Fruit fly (Drosophila melanogaster): ENCODE measurements around the gene jet.

The jet gene

dm6 chr2L:4916738-4917137 is 32.8 kb downstream of the jet start:
- TF ChIP-seq CG17801 (GFP tag; optimal IDR thresholded peaks at IDR 0.05; ENCODE audit: partially characterized antibody) = no peak

DNA sequence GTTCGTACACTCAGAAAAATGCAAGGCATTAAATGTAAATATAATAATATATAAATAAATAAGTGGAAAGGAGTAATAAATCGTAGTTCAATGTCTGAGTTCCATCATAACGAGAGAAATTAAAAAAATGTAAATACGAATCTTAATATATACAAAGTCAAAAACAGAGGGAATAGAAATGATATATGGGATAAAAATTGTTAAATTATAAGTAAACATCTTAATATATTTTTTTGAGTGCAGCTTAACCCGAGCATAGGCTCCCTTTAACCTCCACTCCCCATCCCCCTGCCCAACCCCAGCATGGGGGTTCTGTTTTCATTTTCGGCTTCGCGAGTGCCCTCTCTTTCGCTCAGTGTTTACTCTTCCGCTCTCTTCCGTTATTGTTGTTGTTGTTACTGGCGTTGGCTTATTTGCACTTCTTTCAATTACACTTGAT is 33.9 kb downstream of the jet start:
- TF ChIP-seq CG17801 (GFP tag; optimal IDR thresholded peaks at IDR 0.05; ENCODE audit: partially characterized antibody) = peak; percentile 99

DNA sequence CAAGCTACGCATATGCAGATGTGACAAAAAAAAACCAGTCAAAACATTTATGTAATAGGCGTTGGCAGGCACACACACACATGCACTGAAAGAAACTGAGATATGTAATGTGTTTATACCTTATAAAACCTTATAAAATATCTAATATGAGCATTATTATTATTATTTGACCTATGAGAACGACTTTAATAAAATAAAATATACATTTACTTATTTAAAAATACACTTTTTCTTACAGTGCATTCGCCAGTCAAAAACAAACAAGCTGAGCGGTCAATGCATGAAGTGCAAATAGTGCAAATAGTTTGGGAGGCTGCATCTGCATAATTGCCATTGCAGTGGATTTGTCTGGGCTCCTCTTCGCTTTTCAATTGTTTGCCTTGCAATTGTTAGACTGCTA is 41.6 kb downstream of the jet start:
- TF ChIP-seq CG17801 (GFP tag; optimal IDR thresholded peaks at IDR 0.05; ENCODE audit: partially characterized antibody) = peak; percentile 79

dm6 chr2L:4906546-4907250 is 42.9 kb downstream of the jet start, which contains the start of gene snsl:
Gene snsl, minus strand, starts transcription at chr2L:4906762.
- peak; percentile 64 for TF ChIP-seq CG17801 (GFP tag; optimal IDR thresholded peaks at IDR 0.05; ENCODE audit: partially characterized antibody)

dm6 chr2L:4905365-4906280 is 44.0 kb downstream of the jet start:
- no peak for TF ChIP-seq CG17801 (GFP tag; optimal IDR thresholded peaks at IDR 0.05; ENCODE audit: partially characterized antibody)

DNA sequence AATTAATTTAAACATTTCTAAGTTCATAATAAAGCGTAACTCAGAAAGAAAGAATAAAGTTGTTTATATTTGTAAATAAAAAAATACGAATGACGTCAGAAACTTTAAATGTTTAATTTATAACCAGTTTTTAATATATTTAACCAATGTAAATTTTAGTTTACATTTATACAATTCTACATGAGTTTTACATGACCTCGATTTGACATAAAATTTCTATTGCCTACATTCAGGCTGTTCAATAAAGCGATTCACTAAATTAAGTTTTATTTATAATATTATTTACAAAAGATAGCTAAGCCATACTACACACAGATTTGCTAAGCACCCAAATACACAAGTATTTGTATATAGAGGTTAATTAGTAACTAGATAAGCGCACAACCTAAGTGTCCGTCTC is 45.7 kb downstream of the jet start:
- no peak for TF ChIP-seq CG17801 (GFP tag; optimal IDR thresholded peaks at IDR 0.05; ENCODE audit: partially characterized antibody)

DNA sequence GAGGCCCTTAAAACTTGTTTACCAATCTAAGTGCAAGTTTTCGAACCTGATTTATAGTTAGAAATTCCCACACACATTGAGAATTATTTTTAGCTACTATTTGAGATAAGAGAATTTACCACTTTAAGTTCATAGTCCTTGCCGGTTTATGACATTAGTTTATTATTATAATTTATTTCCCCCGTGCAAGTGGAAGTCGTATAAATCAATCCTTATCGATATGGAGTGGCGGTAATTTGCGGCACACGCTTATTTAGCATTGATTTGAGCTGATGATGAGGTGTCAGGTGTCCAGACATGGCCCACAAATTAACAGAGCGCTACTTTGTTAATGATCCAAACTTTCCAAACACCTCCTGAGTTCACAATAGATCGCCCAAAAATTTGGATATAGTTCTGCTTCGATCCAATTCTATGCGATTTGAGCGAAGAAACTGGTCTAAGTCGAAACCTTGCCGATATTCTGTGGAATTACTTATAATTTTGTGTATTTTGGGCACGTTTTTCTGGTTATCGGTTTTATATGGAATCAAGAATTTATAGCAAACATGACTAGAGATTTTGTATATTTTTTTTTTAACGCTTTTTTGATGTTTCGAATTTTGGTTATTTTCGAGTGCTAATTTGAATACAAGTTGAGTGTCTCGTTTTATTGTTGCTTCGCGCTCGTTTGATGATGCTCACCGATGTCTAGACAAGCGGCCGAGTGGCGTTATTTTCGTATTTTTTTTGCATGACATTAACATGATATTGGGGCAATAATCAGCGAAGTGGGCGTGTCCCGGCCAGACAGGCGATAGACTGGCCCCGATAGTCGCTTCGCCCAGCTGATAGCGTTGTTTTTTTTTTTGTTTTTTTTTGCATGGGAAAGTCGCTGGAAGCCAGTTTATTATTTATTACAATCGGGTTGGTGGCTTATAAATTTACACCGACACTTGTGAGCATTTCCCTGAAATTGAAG is 49.7 kb downstream of the jet start:
- no peak for TF ChIP-seq CG17801 (GFP tag; optimal IDR thresholded peaks at IDR 0.05; ENCODE audit: partially characterized antibody)
